Worm (Caenorhabditis elegans): ENCODE results near the gene T27E4.1.

DNA sequence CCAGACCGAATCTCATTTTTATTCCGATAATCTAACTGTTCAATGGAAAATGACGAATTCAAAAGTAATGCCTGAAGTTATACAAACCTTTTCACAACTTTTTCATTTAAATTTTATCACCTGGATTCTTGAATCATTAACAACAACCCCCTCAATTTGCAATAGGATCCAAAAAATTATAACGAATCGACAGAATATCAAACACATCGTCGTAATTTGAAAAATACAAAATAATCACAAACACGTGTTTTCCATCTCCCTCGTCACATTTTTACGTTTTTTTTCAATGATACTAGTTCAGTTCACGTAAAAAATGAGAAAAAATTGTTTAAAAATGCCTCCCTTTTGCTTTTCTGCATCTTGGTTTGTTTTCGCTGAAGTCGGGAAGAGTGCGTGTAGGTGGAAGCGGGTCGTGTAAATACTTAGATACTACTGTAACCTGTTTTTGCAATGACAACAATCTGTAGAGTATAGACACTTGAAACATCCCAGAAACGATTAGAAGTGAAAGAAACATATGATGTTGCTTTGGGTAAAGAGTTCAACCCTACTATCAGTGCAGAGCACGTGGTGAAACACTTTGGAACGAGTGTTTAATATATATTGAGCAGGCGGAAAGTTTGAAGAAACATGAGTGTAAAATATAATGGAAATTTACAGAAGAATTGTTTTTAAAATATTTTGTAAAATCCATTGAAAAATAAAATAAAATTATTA, 18.7 kb upstream of the T27E4.1 start, which contains the start of gene oac-50:
- TF ChIP-seq unc-39 (tag; optimal IDR thresholded peaks at IDR 0.05) (no peak), ZK546.5 (tag; optimal IDR thresholded peaks at IDR 0.05) (no peak), ceh-16 (tag; optimal IDR thresholded peaks at IDR 0.05) (no peak), mdl-1 (tag; optimal IDR thresholded peaks at IDR 0.05) (no peak)

Data from whole organism, L2 larva.